Fruit fly (Drosophila melanogaster) whole organism, embryonic: ENCODE measurements around the gene CG3091.

Source experiments
- CG10267 ChIP-seq: fragments of 200-800 bp; sonication (Bioruptor generic); optimal IDR thresholded peaks from 2 replicates; lab custom pipeline; 2018; ENCODE audit warnings: missing biosample characterization, mild to moderate bottlenecking, missing genetic modification characterization, moderate library complexity
- CG10274 ChIP-seq: fragments of 200-800 bp; sonication (Bioruptor generic); optimal IDR thresholded peaks from 3 replicates; lab custom pipeline; 2017; ENCODE audit warnings: missing biosample characterization, mild to moderate bottlenecking, missing genetic modification characterization
- CG10321 ChIP-seq: fragments of 200-800 bp; sonication (Bioruptor generic); IDR thresholded peaks from 2 replicates; pipeline ENCODE4 v1.3.6; 2022; ENCODE audit warnings: missing biosample characterization, missing genetic modification characterization
- CG12659 ChIP-seq: fragments of 200-800 bp; sonication (Bioruptor generic); optimal IDR thresholded peaks from 3 replicates; lab custom pipeline; 2017; ENCODE audit warnings: mild to moderate bottlenecking, missing biosample characterization, missing genetic modification reagents, missing genetic modification characterization
- CG1603 ChIP-seq: fragments of 200-800 bp; sonication (Bioruptor generic); optimal IDR thresholded peaks from 2 replicates; lab custom pipeline; 2019; ENCODE audit warnings: missing biosample characterization, mild to moderate bottlenecking, missing genetic modification characterization, moderate library complexity
- CG17359 ChIP-seq: fragments of 200-800 bp; sonication (Bioruptor generic); optimal IDR thresholded peaks from 3 replicates; lab custom pipeline; 2018; ENCODE audit warnings: missing biosample characterization, mild to moderate bottlenecking, missing genetic modification characterization, moderate library complexity
- CG17385 ChIP-seq: fragments of 200-800 bp; sonication (Bioruptor generic); optimal IDR thresholded peaks from 3 replicates; lab custom pipeline; 2018; ENCODE audit warnings: missing biosample characterization, mild to moderate bottlenecking, missing genetic modification characterization
- CG18599 ChIP-seq: fragments of 200-800 bp; sonication (Bioruptor generic); optimal IDR thresholded peaks from 3 replicates; lab custom pipeline; 2017; ENCODE audit warnings: missing biosample characterization, missing genetic modification characterization, mild to moderate bottlenecking, moderate library complexity, missing genetic modification reagents
- CG33557 ChIP-seq: fragments of 200-800 bp; sonication (Bioruptor generic); optimal IDR thresholded peaks from 2 replicates; lab custom pipeline; 2019; ENCODE audit warnings: missing biosample characterization, mild to moderate bottlenecking, missing genetic modification characterization, moderate library complexity
- CG3995 ChIP-seq: fragments of 200-800 bp; sonication (Bioruptor generic); optimal IDR thresholded peaks from 3 replicates; lab custom pipeline; 2016; ENCODE audit warnings: missing biosample characterization, missing genetic modification characterization
- CG4617 ChIP-seq: fragments of 200-800 bp; sonication (Bioruptor generic); optimal IDR thresholded peaks from 3 replicates; lab custom pipeline; 2016; ENCODE audit warnings: missing biosample characterization, missing genetic modification characterization, borderline replicate concordance
- CG4820 ChIP-seq: fragments of 200-800 bp; sonication (Bioruptor generic); optimal IDR thresholded peaks from 3 replicates; lab custom pipeline; 2016; ENCODE audit warnings: missing biosample characterization, missing genetic modification characterization
- CG6765 ChIP-seq: fragments of 200-800 bp; sonication (Bioruptor generic); optimal IDR thresholded peaks from 3 replicates; lab custom pipeline; 2017; ENCODE audit warnings: missing biosample characterization, mild to moderate bottlenecking, missing genetic modification characterization
- CG7372 ChIP-seq: fragments of 200-800 bp; sonication (Bioruptor generic); IDR thresholded peaks from 2 replicates; pipeline ENCODE4 v1.3.6; 2022; ENCODE audit warnings: missing biosample characterization, missing genetic modification characterization
- CG8388 ChIP-seq: fragments of 200-800 bp; sonication (Bioruptor generic); optimal IDR thresholded peaks from 2 replicates; lab custom pipeline; 2019; ENCODE audit warnings: missing biosample characterization, mild to moderate bottlenecking, missing genetic modification characterization, moderate library complexity
- CG8944 ChIP-seq: fragments of 200-800 bp; sonication (Bioruptor generic); optimal IDR thresholded peaks from 3 replicates; lab custom pipeline; 2016; ENCODE audit warnings: missing biosample characterization, missing genetic modification characterization
- Chrac-16 ChIP-seq: fragments of 200-800 bp; sonication (Bioruptor generic); optimal IDR thresholded peaks from 3 replicates; lab custom pipeline; 2016; ENCODE audit warnings: missing biosample characterization, missing genetic modification characterization
- Dbx ChIP-seq: fragments of 200-800 bp; sonication (Bioruptor generic); IDR thresholded peaks from 3 replicates; pipeline ENCODE4 v1.3.6; 2022; ENCODE audit warnings: missing biosample characterization, missing genetic modification characterization
- Dfd ChIP-seq, 2 experiments: fragments of >200 bp; optimal IDR thresholded peaks; 2 replicates each; lab custom pipeline; 2017; ENCODE audit warnings: missing biosample characterization in 2 of 2, missing genetic modification characterization in 2 of 2
- Fer3 ChIP-seq: fragments of 200-800 bp; sonication (Bioruptor generic); optimal IDR thresholded peaks from 2 replicates; lab custom pipeline; 2018; ENCODE audit warnings: missing biosample characterization, mild to moderate bottlenecking, missing genetic modification characterization, moderate library complexity
- Hey ChIP-seq: fragments of 200-800 bp; sonication (Bioruptor generic); optimal IDR thresholded peaks from 3 replicates; lab custom pipeline; 2018; ENCODE audit warnings: missing biosample characterization, mild to moderate bottlenecking, missing genetic modification characterization
- Hr3 ChIP-seq: fragments of 200-800 bp; sonication (Bioruptor generic); optimal IDR thresholded peaks from 3 replicates; lab custom pipeline; 2016; ENCODE audit warnings: missing biosample characterization, missing genetic modification characterization
- Lhr ChIP-seq: fragments of 200-800 bp; sonication (Bioruptor generic); optimal IDR thresholded peaks from 3 replicates; lab custom pipeline; 2017; ENCODE audit warnings: mild to moderate bottlenecking, missing biosample characterization, missing genetic modification reagents, missing genetic modification characterization
- Neu2 ChIP-seq: fragments of 200-800 bp; sonication (Bioruptor generic); optimal IDR thresholded peaks from 3 replicates; lab custom pipeline; 2016; ENCODE audit warnings: missing biosample characterization, missing genetic modification characterization, borderline replicate concordance
- Sin3A ChIP-seq: fragments of >200 bp; optimal IDR thresholded peaks from 2 replicates; lab custom pipeline; 2018
- Six4 ChIP-seq: fragments of 200-800 bp; sonication (Bioruptor generic); optimal IDR thresholded peaks from 2 replicates; lab custom pipeline; 2016; ENCODE audit warnings: missing biosample characterization, missing genetic modification characterization
- Sry-β ChIP-seq: fragments of 200-800 bp; sonication (Bioruptor generic); optimal IDR thresholded peaks from 2 replicates; lab custom pipeline; 2018; ENCODE audit warnings: missing biosample characterization, mild to moderate bottlenecking, missing genetic modification characterization, moderate library complexity
- Sry-δ ChIP-seq: fragments of 200-800 bp; sonication (Bioruptor generic); optimal IDR thresholded peaks from 2 replicates; lab custom pipeline; 2016; ENCODE audit warnings: missing biosample characterization, missing genetic modification characterization
- bcd ChIP-seq: fragments of 200-800 bp; sonication (Bioruptor generic); optimal IDR thresholded peaks from 2 replicates; lab custom pipeline; 2017; ENCODE audit warnings: missing biosample characterization, mild to moderate bottlenecking, missing genetic modification characterization
- chif ChIP-seq, 2 experiments: fragments of 200-800 bp; sonication (Bioruptor generic); optimal IDR thresholded peaks; 3 replicates each; lab custom pipeline; 2016; ENCODE audit warnings: missing biosample characterization in 2 of 2, missing genetic modification characterization in 2 of 2
- dimm ChIP-seq: fragments of 200-800 bp; sonication (Bioruptor generic); IDR thresholded peaks from 2 replicates; pipeline ENCODE4 v1.3.6; 2022; ENCODE audit warnings: missing biosample characterization, missing genetic modification characterization
- dysf ChIP-seq: fragments of 200-800 bp; sonication (Bioruptor generic); IDR thresholded peaks from 3 replicates; pipeline ENCODE4 v1.3.6; 2022; ENCODE audit warnings: missing biosample characterization, missing genetic modification characterization
- exex ChIP-seq: fragments of 200-800 bp; sonication (Bioruptor generic); optimal IDR thresholded peaks from 4 replicates; lab custom pipeline; 2018; ENCODE audit warnings: missing biosample characterization, mild to moderate bottlenecking, missing genetic modification characterization, moderate library complexity
- fd64A ChIP-seq: fragments of 200-800 bp; sonication (Bioruptor generic); optimal IDR thresholded peaks from 3 replicates; lab custom pipeline; 2018; ENCODE audit warnings: missing biosample characterization, mild to moderate bottlenecking, missing genetic modification characterization
- fu2 ChIP-seq: fragments of 200-800 bp; sonication (Bioruptor generic); optimal IDR thresholded peaks from 2 replicates; lab custom pipeline; 2016; ENCODE audit warnings: missing biosample characterization, missing genetic modification characterization
- gcm2 ChIP-seq: fragments of 200-800 bp; sonication (Bioruptor generic); optimal IDR thresholded peaks from 2 replicates; lab custom pipeline; 2016; ENCODE audit warnings: missing biosample characterization, missing genetic modification characterization
- gem ChIP-seq: fragments of 200-800 bp; sonication (Bioruptor generic); optimal IDR thresholded peaks from 2 replicates; lab custom pipeline; 2019; ENCODE audit warnings: missing biosample characterization, mild to moderate bottlenecking, missing genetic modification characterization, moderate library complexity
- gfzf ChIP-seq: fragments of 200-800 bp; sonication (Bioruptor generic); optimal IDR thresholded peaks from 2 replicates; lab custom pipeline; 2016; ENCODE audit warnings: missing biosample characterization, mild to moderate bottlenecking, missing genetic modification characterization, moderate library complexity
- grau ChIP-seq: fragments of 200-800 bp; optimal IDR thresholded peaks from 3 replicates; lab custom pipeline; 2019; ENCODE audit warnings: missing biosample characterization, mild to moderate bottlenecking, missing genetic modification characterization, moderate library complexity
- jumu ChIP-seq: fragments of 200-800 bp; sonication (Bioruptor generic); optimal IDR thresholded peaks from 3 replicates; lab custom pipeline; 2016; ENCODE audit warnings: missing biosample characterization, missing genetic modification characterization
- lab ChIP-seq: fragments of 200-800 bp; sonication (Bioruptor generic); optimal IDR thresholded peaks from 3 replicates; lab custom pipeline; 2017; ENCODE audit warnings: missing biosample characterization, missing genetic modification characterization, mild to moderate bottlenecking, moderate library complexity, missing genetic modification reagents
- maf-S ChIP-seq: fragments of 200-800 bp; sonication (Bioruptor generic); optimal IDR thresholded peaks from 2 replicates; lab custom pipeline; 2016; ENCODE audit warnings: missing biosample characterization, missing genetic modification characterization
- mld ChIP-seq: fragments of 200-800 bp; sonication (Bioruptor generic); IDR thresholded peaks from 3 replicates; pipeline ENCODE4 v1.3.6; 2022; ENCODE audit warnings: missing biosample characterization, missing genetic modification characterization; ENCODE audit not compliant: partially characterized antibody
- scrt ChIP-seq: fragments of 200-800 bp; sonication (Bioruptor generic); optimal IDR thresholded peaks from 2 replicates; lab custom pipeline; 2018; ENCODE audit warnings: missing biosample characterization, mild to moderate bottlenecking, missing genetic modification characterization, moderate library complexity
- slou ChIP-seq: fragments of 200-800 bp; sonication (Bioruptor generic); optimal IDR thresholded peaks from 3 replicates; lab custom pipeline; 2016; ENCODE audit warnings: missing biosample characterization, missing genetic modification characterization
- sr ChIP-seq: fragments of 200-800 bp; sonication (Bioruptor generic); IDR thresholded peaks from 3 replicates; pipeline ENCODE4 v1.3.6; 2022; ENCODE audit warnings: missing biosample characterization, missing genetic modification characterization
- unc-4 ChIP-seq: fragments of 200-800 bp; sonication (Bioruptor generic); IDR thresholded peaks from 2 replicates; pipeline ENCODE4 v1.3.6; 2022; ENCODE audit warnings: missing biosample characterization, missing genetic modification characterization; ENCODE audit not compliant: partially characterized antibody
- wor ChIP-seq: fragments of 200-800 bp; sonication (Bioruptor generic); IDR thresholded peaks from 2 replicates; pipeline ENCODE4 v1.3.6; 2022; ENCODE audit warnings: missing biosample characterization, missing genetic modification characterization
- zf30C ChIP-seq: fragments of 200-800 bp; sonication (Bioruptor generic); optimal IDR thresholded peaks from 3 replicates; lab custom pipeline; 2018; ENCODE audit warnings: missing biosample characterization, mild to moderate bottlenecking, missing genetic modification characterization

The CG3091 gene

dm6 chrX:2300293-2301068 lies 46.5 kb upstream of the CG3091 start (continued):
- TF ChIP-seq gem (tag; lab: Kevin White, UChicago): peak; percentile 97
- TF ChIP-seq Dbx (GFP tag; lab: Robert Waterston, UW): peak; percentile 79
- peak; percentile 90 for TF ChIP-seq jumu (GFP tag; lab: Kevin White, UChicago)
- no peak for TF ChIP-seq Sin3A (lab: Kevin White, UChicago)
- peak; percentile 89 for TF ChIP-seq Lhr
- TF ChIP-seq scrt (GFP tag; lab: Kevin White, UChicago): peak; percentile 86
- no peak for TF ChIP-seq mld
- peak; percentile 4 for TF ChIP-seq gfzf (GFP tag; lab: Kevin White, UChicago)
- TF ChIP-seq unc-4 (GFP tag; lab: Robert Waterston, UW): no peak
- peak; percentile 91 for TF ChIP-seq CG8944 (GFP tag; lab: Kevin White, UChicago)
- TF ChIP-seq Chrac-16 (GFP tag; lab: Kevin White, UChicago): peak; percentile 88
- peak; percentile 84 for TF ChIP-seq Hey (tag; lab: Kevin White, UChicago)
- peak; percentile 69 for TF ChIP-seq Sry-β (GFP tag; lab: Kevin White, UChicago)
- TF ChIP-seq exex: peak; percentile 58
- peak; percentile 97 for TF ChIP-seq CG17359
- peak; percentile 94 for TF ChIP-seq fd64A (GFP tag; lab: Kevin White, UChicago)
- peak; percentile 96 for TF ChIP-seq dimm
- TF ChIP-seq CG8388 (GFP tag; lab: Kevin White, UChicago): peak; percentile 94
- peak; percentile 84 for TF ChIP-seq CG10267 (tag; lab: Kevin White, UChicago)
- TF ChIP-seq CG1603 (tag; lab: Kevin White, UChicago): peak; percentile 98
- TF ChIP-seq Sry-δ (GFP tag; lab: Kevin White, UChicago): peak; percentile 56
- peak; percentile 83 for TF ChIP-seq CG10274 (GFP tag; lab: Kevin White, UChicago)
- TF ChIP-seq bcd (GFP tag; lab: Kevin White, UChicago): peak; percentile 95
- peak; percentile 93 for TF ChIP-seq CG17385 (GFP tag; lab: Kevin White, UChicago)
- TF ChIP-seq Fer3 (tag; lab: Kevin White, UChicago): peak; percentile 92
- peak; percentile 94 for TF ChIP-seq gcm2 (GFP tag; lab: Kevin White, UChicago)
- TF ChIP-seq maf-S (GFP tag; lab: Kevin White, UChicago): peak; percentile 91
- peak; percentile 94 for TF ChIP-seq sr (GFP tag; lab: Robert Waterston, UW)
- peak; percentile 66 for TF ChIP-seq slou
- TF ChIP-seq chif (GFP tag; optimal IDR thresholded peaks at IDR 0.05; lab: Kevin White, UChicago): peak; percentile 89 to 92
- TF ChIP-seq Six4 (GFP tag; lab: Kevin White, UChicago): peak; percentile 75
- TF ChIP-seq lab (GFP tag; lab: Kevin White, UChicago): peak; percentile 96
- TF ChIP-seq dysf (GFP tag; lab: Robert Waterston, UW): peak; percentile 97
- TF ChIP-seq CG3995 (GFP tag; lab: Kevin White, UChicago): peak; percentile 26
- TF ChIP-seq CG6765 (GFP tag; lab: Kevin White, UChicago): peak; percentile 77
- TF ChIP-seq CG7372: peak; percentile 96
- TF ChIP-seq Neu2 (GFP tag; lab: Kevin White, UChicago): no peak
- TF ChIP-seq wor (GFP tag; lab: Robert Waterston, UW): peak; percentile 96
- peak; percentile 94 for TF ChIP-seq CG18599 (GFP tag; lab: Kevin White, UChicago)
- no peak for TF ChIP-seq Dfd (GFP tag; optimal IDR thresholded peaks at IDR 0.05; lab: Kevin White, UChicago)
- peak; percentile 90 for TF ChIP-seq Hr3
- peak; percentile 97 for TF ChIP-seq CG12659 (GFP tag; lab: Kevin White, UChicago)
- TF ChIP-seq grau (tag; lab: Kevin White, UChicago): peak; percentile 94
- TF ChIP-seq CG10321 (GFP tag; lab: Robert Waterston, UW): peak; percentile 84
- TF ChIP-seq CG4617 (GFP tag; lab: Kevin White, UChicago): peak; percentile 69
- peak; percentile 89 for TF ChIP-seq fu2 (GFP tag; lab: Kevin White, UChicago)
- peak; percentile 89 for TF ChIP-seq CG4820 (GFP tag; lab: Kevin White, UChicago)
- TF ChIP-seq zf30C: no peak
- TF ChIP-seq CG33557 (GFP tag; lab: Kevin White, UChicago): peak; percentile 65
